Worm (Caenorhabditis elegans) whole organism, L4 larva: ENCODE data around the gene Y57A10A.5.

ENCODE experiments used
- R02D3.7 ChIP-seq: fragments of 150-350 bp; sonication (generic microtip); optimal IDR thresholded peaks from 3 replicates; lab custom pipeline; 2014; ENCODE audit warnings: missing biosample characterization, missing genetic modification characterization
- Y75B8A.6 ChIP-seq: fragments of 200-800 bp; sonication (Bioruptor generic); IDR thresholded peaks from 2 replicates; pipeline ENCODE4 v1.3.6; 2022; ENCODE audit warnings: missing genetic modification reagents, missing genetic modification characterization, missing compliant biosample characterization
- ZK337.2 ChIP-seq: fragments of 200-800 bp; sonication (Bioruptor generic); IDR thresholded peaks from 2 replicates; pipeline ENCODE4 v1.3.6; 2022; ENCODE audit warnings: missing genetic modification reagents, missing genetic modification characterization, missing compliant biosample characterization
- aly-2 ChIP-seq: sonication (generic microtip); optimal IDR thresholded peaks from 2 replicates; lab custom pipeline; 2018; ENCODE audit warnings: missing biosample characterization, missing genetic modification characterization
- arid-1 ChIP-seq: fragments of 200-800 bp; sonication (Bioruptor generic); conservative IDR thresholded peaks from 2 replicates; pipeline ENCODE4 v1.3.6; 2022; ENCODE audit warnings: missing genetic modification reagents, missing genetic modification characterization, missing compliant biosample characterization
- attf-4 ChIP-seq: sonication (generic microtip); optimal IDR thresholded peaks from 3 replicates; lab custom pipeline; 2017; ENCODE audit warnings: missing biosample characterization, missing genetic modification characterization
- ceh-20 ChIP-seq: fragments of 200-800 bp; sonication (Bioruptor generic); IDR thresholded peaks from 2 replicates; pipeline ENCODE4 v1.3.6; 2022; ENCODE audit warnings: missing genetic modification reagents, missing genetic modification characterization, missing compliant biosample characterization
- ceh-32 ChIP-seq: sonication (generic microtip); optimal IDR thresholded peaks from 2 replicates; lab custom pipeline; 2016; ENCODE audit warnings: mild to moderate bottlenecking, missing genetic modification characterization, missing compliant biosample characterization; ENCODE audit not compliant: poor library complexity
- ceh-62 ChIP-seq: sonication (generic microtip); optimal IDR thresholded peaks from 2 replicates; lab custom pipeline; 2017; ENCODE audit warnings: missing biosample characterization, missing genetic modification characterization
- ceh-82 ChIP-seq: sonication (generic microtip); optimal IDR thresholded peaks from 2 replicates; lab custom pipeline; 2017; ENCODE audit warnings: missing biosample characterization, missing genetic modification characterization
- cey-2 ChIP-seq: sonication (generic microtip); optimal IDR thresholded peaks from 3 replicates; lab custom pipeline; 2017; ENCODE audit warnings: missing genetic modification characterization, mild to moderate bottlenecking, missing compliant biosample characterization, antibody characterized with exemption, borderline replicate concordance; ENCODE audit not compliant: insufficient read depth
- daf-12 ChIP-seq: fragments of 150-350 bp; optimal IDR thresholded peaks from 2 replicates; lab custom pipeline; 2014; ENCODE audit warnings: missing biosample characterization, missing genetic modification reagents, missing genetic modification characterization
- daf-19 ChIP-seq: fragments of 200-800 bp; sonication (Bioruptor generic); conservative IDR thresholded peaks from 2 replicates; pipeline ENCODE4 v1.3.6; 2022; ENCODE audit warnings: missing genetic modification characterization, missing compliant biosample characterization
- egl-27 ChIP-seq: sonication (generic microtip); optimal IDR thresholded peaks from 3 replicates; lab custom pipeline; 2017; ENCODE audit warnings: missing biosample characterization, missing genetic modification reagents, missing genetic modification characterization
- fos-1 ChIP-seq: fragments of 150-350 bp; optimal IDR thresholded peaks from 2 replicates; lab custom pipeline; 2014; ENCODE audit warnings: missing biosample characterization, missing genetic modification characterization
- gei-8 ChIP-seq: fragments of 200-800 bp; sonication (Bioruptor generic); optimal IDR thresholded peaks from 2 replicates; lab custom pipeline; 2018; ENCODE audit warnings: mild to moderate bottlenecking, missing genetic modification characterization, missing compliant biosample characterization
- hlh-30 ChIP-seq: sonication (generic microtip); optimal IDR thresholded peaks from 2 replicates; lab custom pipeline; 2017; ENCODE audit warnings: antibody characterized with exemption, mild to moderate bottlenecking, missing genetic modification characterization, missing compliant biosample characterization; ENCODE audit not compliant: insufficient read depth
- hmg-1.1 ChIP-seq: fragments of 200-800 bp; sonication (Bioruptor generic); IDR thresholded peaks from 2 replicates; pipeline ENCODE4 v1.3.6; 2022; ENCODE audit warnings: missing genetic modification reagents, missing genetic modification characterization, missing compliant biosample characterization
- lim-7 ChIP-seq: fragments of 200-800 bp; sonication (Bioruptor generic); IDR thresholded peaks from 2 replicates; pipeline ENCODE4 v1.3.6; 2022; ENCODE audit warnings: missing genetic modification characterization, missing compliant biosample characterization
- lin-13 ChIP-seq: fragments of 150-350 bp; optimal IDR thresholded peaks from 2 replicates; lab custom pipeline; 2014; ENCODE audit warnings: missing biosample characterization, missing genetic modification reagents, missing genetic modification characterization
- madf-5 ChIP-seq, 2 experiments: fragments of 200-800 bp; sonication (Bioruptor generic); IDR thresholded peaks; 2 replicates each; pipeline ENCODE4 v1.3.6; 2022; ENCODE audit warnings: missing compliant biosample characterization in 2 of 2, missing genetic modification characterization in 2 of 2
- mdl-1 ChIP-seq, 2 experiments: fragments of 150-350 bp in 1 of 2; sonication (generic microtip) in 1 of 2; optimal IDR thresholded peaks; 2 replicates each; lab custom pipeline; 2014 to 2017; ENCODE audit warnings: missing biosample characterization in 2 of 2, missing genetic modification characterization in 2 of 2
- mdt-29 ChIP-seq: fragments of 200-800 bp; sonication (Bioruptor generic); IDR thresholded peaks from 2 replicates; pipeline ENCODE4 v1.3.6; 2022; ENCODE audit warnings: missing genetic modification reagents, missing genetic modification characterization, missing compliant biosample characterization
- mes-2 ChIP-seq: sonication (generic microtip); optimal IDR thresholded peaks from 2 replicates; lab custom pipeline; 2016; ENCODE audit warnings: missing genotype, mild to moderate bottlenecking, missing genetic modification characterization, missing compliant biosample characterization; ENCODE audit not compliant: poor library complexity, severe bottlenecking
- nhr-10 ChIP-seq: fragments of 150-350 bp; optimal IDR thresholded peaks from 2 replicates; lab custom pipeline; 2014; ENCODE audit warnings: missing biosample characterization, missing genetic modification characterization
- nhr-11 ChIP-seq: fragments of 150-350 bp; optimal IDR thresholded peaks from 2 replicates; lab custom pipeline; 2014; ENCODE audit warnings: missing biosample characterization, missing genetic modification characterization
- nhr-111 ChIP-seq: fragments of 200-800 bp; sonication (Bioruptor generic); optimal IDR thresholded peaks from 2 replicates; lab custom pipeline; 2018; ENCODE audit warnings: mild to moderate bottlenecking, missing genetic modification characterization, missing compliant biosample characterization
- nhr-237 ChIP-seq: sonication (generic microtip); optimal IDR thresholded peaks from 2 replicates; lab custom pipeline; 2017; ENCODE audit warnings: missing biosample characterization, missing genetic modification characterization
- nhr-25 ChIP-seq: sonication (generic microtip); optimal IDR thresholded peaks from 2 replicates; lab custom pipeline; 2017; ENCODE audit warnings: missing genetic modification characterization, mild to moderate bottlenecking, missing compliant biosample characterization, antibody characterized with exemption, moderate library complexity, borderline replicate concordance; ENCODE audit not compliant: insufficient read depth
- nhr-28 ChIP-seq: fragments of 150-350 bp; optimal IDR thresholded peaks from 2 replicates; lab custom pipeline; 2014; ENCODE audit warnings: missing biosample characterization, missing genetic modification characterization
- nhr-6 ChIP-seq: fragments of 150-350 bp; optimal IDR thresholded peaks from 2 replicates; lab custom pipeline; 2014; ENCODE audit warnings: missing biosample characterization, missing genetic modification characterization
- nhr-77 ChIP-seq: fragments of 150-350 bp; optimal IDR thresholded peaks from 2 replicates; lab custom pipeline; 2014; ENCODE audit warnings: missing biosample characterization, missing genetic modification characterization
- pha-4 ChIP-seq, 2 experiments: fragments of 150-350 bp in 1 of 2; fragments of 200-800 bp in 1 of 2; sonication (Bioruptor generic) in 1 of 2; IDR thresholded peaks in 1 of 2; optimal IDR thresholded peaks in 1 of 2; 2 replicates each; pipeline versions ENCODE4 v1.3.6 to Lab custom; 2014 to 2022; ENCODE audit warnings: missing genetic modification characterization in 2 of 2, missing genetic modification reagents in 2 of 2, missing biosample characterization in 1 of 2, missing compliant biosample characterization in 1 of 2
- pqm-1 ChIP-seq: sonication (generic microtip); optimal IDR thresholded peaks from 2 replicates; lab custom pipeline; 2017; ENCODE audit warnings: missing biosample characterization, missing genetic modification characterization
- rbr-2 ChIP-seq: sonication (generic microtip); optimal IDR thresholded peaks from 2 replicates; lab custom pipeline; 2016; ENCODE audit warnings: missing genotype, missing genetic modification characterization, missing compliant biosample characterization
- saeg-2 ChIP-seq: fragments of 200-800 bp; sonication (Bioruptor generic); IDR thresholded peaks from 2 replicates; pipeline ENCODE4 v1.3.6; 2022; ENCODE audit warnings: missing genetic modification reagents, missing genetic modification characterization, missing compliant biosample characterization
- sdz-12 ChIP-seq: fragments of 200-800 bp; sonication (Bioruptor generic); optimal IDR thresholded peaks from 2 replicates; lab custom pipeline; 2018; ENCODE audit warnings: mild to moderate bottlenecking, missing genetic modification characterization, missing compliant biosample characterization
- snpc-1.2 ChIP-seq: fragments of 200-800 bp; sonication (Bioruptor generic); IDR thresholded peaks from 2 replicates; pipeline ENCODE4 v1.3.6; 2022; ENCODE audit warnings: missing genetic modification reagents, missing genetic modification characterization, missing compliant biosample characterization
- snpc-4 ChIP-seq: fragments of 150-350 bp; optimal IDR thresholded peaks from 2 replicates; lab custom pipeline; 2014; ENCODE audit warnings: missing biosample characterization, missing genetic modification characterization
- spr-1 ChIP-seq: sonication (generic microtip); optimal IDR thresholded peaks from 2 replicates; lab custom pipeline; 2016; ENCODE audit warnings: mild to moderate bottlenecking, missing genetic modification characterization, missing compliant biosample characterization
- tag-97 ChIP-seq: fragments of 200-800 bp; sonication (Bioruptor generic); IDR thresholded peaks from 2 replicates; pipeline ENCODE4 v1.3.6; 2022; ENCODE audit warnings: missing genetic modification characterization, missing compliant biosample characterization
- unc-62 ChIP-seq, 3 experiments: fragments of 150-350 bp in 1 of 3; sonication (generic microtip); optimal IDR thresholded peaks in 2 of 3; peaks in 1 of 3; 1 replicate in 1 of 3; 2 replicates in 2 of 3; lab custom pipeline; 2014 to 2017; ENCODE audit warnings: missing biosample characterization in 3 of 3, missing genetic modification characterization in 3 of 3, missing genetic modification reagents in 3 of 3, missing genotype in 1 of 3
- vab-7 ChIP-seq: fragments of 200-800 bp; sonication (Bioruptor generic); IDR thresholded peaks from 2 replicates; pipeline ENCODE4 v1.3.6; 2022; ENCODE audit warnings: missing genetic modification reagents, missing genetic modification characterization, missing compliant biosample characterization

Y57A10A.5 gene

DNA sequence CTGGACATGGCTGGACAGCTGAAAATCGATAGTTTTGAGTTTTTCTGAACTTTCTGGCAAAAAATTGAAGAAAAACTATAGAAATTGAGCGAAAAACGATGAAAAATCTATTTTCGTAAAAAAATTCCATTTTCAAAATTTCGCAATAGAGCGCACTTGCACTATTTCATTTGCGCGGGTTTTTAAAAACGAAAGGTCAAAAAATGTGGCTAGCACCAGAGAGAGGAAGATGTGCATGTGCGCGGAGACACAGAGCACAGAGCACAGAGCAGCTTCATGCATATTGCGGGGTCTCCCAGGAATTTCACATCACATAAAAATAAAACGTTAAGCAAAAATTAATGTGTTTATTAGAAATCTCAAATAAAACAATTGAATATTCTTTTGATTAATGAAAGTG is 46.4 kb upstream of the Y57A10A.5 start, which contains the start of gene Y17G7B.18 (continued):
- TF ChIP-seq nhr-25 (tag; lab: Kevin White, UChicago) (no peak), tag-97 (GFP tag; lab: Robert Waterston, UW) (no peak), ceh-62 (tag; lab: Kevin White, UChicago) (no peak), egl-27 (tag; lab: Kevin White, UChicago) (no peak), hlh-30 (peak; percentile 66), unc-62 (GFP tag; optimal IDR thresholded peaks at IDR 0.05 in 1 of 2; lab: Kevin White, UChicago) (peak in 1 of 2 experiments; percentile 87), unc-62 (tag; optimal IDR thresholded peaks at IDR 0.05; lab: Kevin White, UChicago) (no peak), mdt-29 (GFP tag; lab: Robert Waterston, UW) (0 out of 2 replicates have a peak, but pooled peaks have one; percentile 21), snpc-1.2 (GFP tag; lab: Robert Waterston, UW) (no peak), ceh-32 (no peak), attf-4 (tag; lab: Kevin White, UChicago) (no peak), aly-2 (no peak), sdz-12 (GFP tag; lab: Kevin White, UChicago) (no peak), spr-1 (tag; lab: Kevin White, UChicago) (no peak), saeg-2 (no peak), nhr-77 (no peak), pha-4 (GFP tag; IDR thresholded peaks at IDR 0.05; lab: Robert Waterston, UW) (no peak), pha-4 (tag; optimal IDR thresholded peaks at IDR 0.05; lab: Kevin White, UChicago) (no peak), nhr-237 (tag; lab: Kevin White, UChicago) (no peak), nhr-10 (tag; lab: Kevin White, UChicago) (no peak), vab-7 (GFP tag; lab: Robert Waterston, UW) (no peak), lin-13 (GFP tag; lab: Kevin White, UChicago) (no peak), snpc-4 (no peak), gei-8 (GFP tag; lab: Kevin White, UChicago) (no peak), R02D3.7 (no peak), fos-1 (no peak), nhr-6 (tag; lab: Kevin White, UChicago) (no peak), daf-12 (no peak), Y75B8A.6 (GFP tag; lab: Robert Waterston, UW) (no peak), daf-19 (GFP tag; lab: Robert Waterston, UW) (no peak), lim-7 (GFP tag; lab: Robert Waterston, UW) (no peak), madf-5 (GFP tag; IDR thresholded peaks at IDR 0.05; lab: Robert Waterston, UW) (no peak), mes-2 (peak; percentile 63), arid-1 (GFP tag; lab: Robert Waterston, UW) (no peak), ceh-82 (tag; lab: Kevin White, UChicago) (no peak), nhr-28 (tag; lab: Kevin White, UChicago) (peak; percentile 5), ZK337.2 (GFP tag; lab: Robert Waterston, UW) (no peak), nhr-11 (tag; lab: Kevin White, UChicago) (no peak), mdl-1 (tag; optimal IDR thresholded peaks at IDR 0.05; lab: Kevin White, UChicago) (peak in 1 of 2 experiments; percentile 52), pqm-1 (tag; lab: Kevin White, UChicago) (no peak), nhr-111 (GFP tag; lab: Kevin White, UChicago) (no peak), cey-2 (no peak), hmg-1.1 (GFP tag; lab: Robert Waterston, UW) (peak; percentile 64), ceh-20 (GFP tag; lab: Robert Waterston, UW) (no peak), rbr-2 (peak; percentile 48)
